Worm (Caenorhabditis elegans) whole organism, L2 larva: ENCODE results near the gene T25B6.3.

Source experiments
- Y55F3AM.14 ChIP-seq: fragments of 200-800 bp; sonication (Bioruptor generic); optimal IDR thresholded peaks from 2 replicates; lab custom pipeline; 2018; ENCODE audit warnings: mild to moderate bottlenecking, missing genetic modification characterization, missing compliant biosample characterization
- elt-3 ChIP-seq: sonication (generic microtip); optimal IDR thresholded peaks from 2 replicates; lab custom pipeline; 2017; ENCODE audit warnings: missing biosample characterization, missing genetic modification characterization
- nhr-12 ChIP-seq: fragments of 150-350 bp; optimal IDR thresholded peaks from 2 replicates; lab custom pipeline; 2014; ENCODE audit warnings: missing biosample characterization, missing genetic modification characterization
- nhr-25 ChIP-seq: fragments of 150-350 bp; sonication (generic microtip); optimal IDR thresholded peaks from 3 replicates; lab custom pipeline; 2014; ENCODE audit warnings: missing biosample characterization, missing genetic modification characterization
- nhr-77 ChIP-seq: fragments of 150-350 bp; optimal IDR thresholded peaks from 2 replicates; lab custom pipeline; 2014; ENCODE audit warnings: missing biosample characterization, missing genetic modification characterization
- skn-1 ChIP-seq: sonication (generic microtip); optimal IDR thresholded peaks from 2 replicates; lab custom pipeline; 2017; ENCODE audit warnings: missing biosample characterization, missing genetic modification characterization
- unc-55 ChIP-seq: fragments of 150-350 bp; sonication (generic microtip); optimal IDR thresholded peaks from 3 replicates; lab custom pipeline; 2014; ENCODE audit warnings: missing biosample characterization, missing genetic modification reagents, missing genetic modification characterization
- ztf-4 ChIP-seq: fragments of 150-350 bp; optimal IDR thresholded peaks from 2 replicates; lab custom pipeline; 2014; ENCODE audit warnings: missing biosample characterization, missing genetic modification characterization

ce11 chrX:9035142-9035541 lies 7.7 kb downstream of the T25B6.3 start:
- peak; percentile 65 for TF ChIP-seq skn-1
- no peak for TF ChIP-seq nhr-25 (tag; lab: Kevin White, UChicago)
- TF ChIP-seq ztf-4 (tag; lab: Kevin White, UChicago): no peak
- TF ChIP-seq Y55F3AM.14 (GFP tag; lab: Kevin White, UChicago): no peak
- no peak for TF ChIP-seq elt-3
- no peak for TF ChIP-seq unc-55 (GFP tag; lab: Kevin White, UChicago)
- no peak for TF ChIP-seq nhr-77 (tag; lab: Kevin White, UChicago)
- no peak for TF ChIP-seq nhr-12
